Worm (Caenorhabditis elegans) whole organism, L3 larva: ENCODE data around the gene Y39E4B.6.

ENCODE experiments used
- ceh-16 ChIP-seq: sonication (generic microtip); optimal IDR thresholded peaks from 2 replicates; lab custom pipeline; 2017; ENCODE audit warnings: missing biosample characterization, missing genetic modification characterization
- ceh-28 ChIP-seq: fragments of 150-350 bp; optimal IDR thresholded peaks from 2 replicates; lab custom pipeline; 2014; ENCODE audit warnings: missing biosample characterization, missing genetic modification reagents, missing genetic modification characterization
- ceh-9 ChIP-seq: sonication (generic microtip); optimal IDR thresholded peaks from 2 replicates; lab custom pipeline; 2018; ENCODE audit warnings: missing biosample characterization, missing genetic modification characterization
- daf-12 ChIP-seq: fragments of 150-350 bp; optimal IDR thresholded peaks from 2 replicates; lab custom pipeline; 2014; ENCODE audit warnings: missing biosample characterization, missing genetic modification reagents, missing genetic modification characterization
- egl-27 ChIP-seq: sonication (generic microtip); optimal IDR thresholded peaks from 4 replicates; lab custom pipeline; 2017; ENCODE audit warnings: missing biosample characterization, missing genetic modification reagents, missing genetic modification characterization
- egl-5 ChIP-seq: fragments of 150-350 bp; optimal IDR thresholded peaks from 2 replicates; lab custom pipeline; 2017; ENCODE audit warnings: missing biosample characterization, missing genetic modification reagents, missing genetic modification characterization, inconsistent platforms
- elt-3 ChIP-seq, 3 experiments: fragments of 150-350 bp in 1 of 3; sonication (generic microtip) in 2 of 3; optimal IDR thresholded peaks; 2 replicates in 2 of 3; 4 replicates in 1 of 3; lab custom pipeline; 2014 to 2017; ENCODE audit warnings: missing biosample characterization in 3 of 3, missing genetic modification characterization in 3 of 3
- eor-1 ChIP-seq, 2 experiments: fragments of 150-350 bp; optimal IDR thresholded peaks; 2 replicates each; lab custom pipeline; 2014 to 2018; ENCODE audit warnings: missing biosample characterization in 2 of 2, missing genetic modification characterization in 2 of 2
- fkh-10 ChIP-seq: sonication (generic microtip); optimal IDR thresholded peaks from 2 replicates; lab custom pipeline; 2017; ENCODE audit warnings: missing biosample characterization, missing genetic modification reagents, missing genetic modification characterization
- fkh-2 ChIP-seq: fragments of 150-350 bp; optimal IDR thresholded peaks from 2 replicates; lab custom pipeline; 2014; ENCODE audit warnings: missing biosample characterization, missing genetic modification reagents, missing genetic modification characterization
- fos-1 ChIP-seq: fragments of 150-350 bp; optimal IDR thresholded peaks from 2 replicates; lab custom pipeline; 2014; ENCODE audit warnings: missing biosample characterization, missing genetic modification characterization
- hmg-11 ChIP-seq: sonication (generic microtip); optimal IDR thresholded peaks from 2 replicates; lab custom pipeline; 2016; ENCODE audit warnings: missing genetic modification characterization, missing compliant biosample characterization
- jun-1 ChIP-seq: fragments of 150-350 bp; optimal IDR thresholded peaks from 2 replicates; lab custom pipeline; 2014; ENCODE audit warnings: missing biosample characterization, missing genetic modification reagents, missing genetic modification characterization
- lin-15B ChIP-seq: fragments of 150-350 bp; optimal IDR thresholded peaks from 2 replicates; lab custom pipeline; 2014; ENCODE audit warnings: missing biosample characterization, missing genetic modification characterization
- lin-39 ChIP-seq: fragments of 150-350 bp; optimal IDR thresholded peaks from 2 replicates; lab custom pipeline; 2018; ENCODE audit warnings: missing biosample characterization, missing genetic modification reagents, missing genetic modification characterization
- lsy-12 ChIP-seq: sonication (generic microtip); optimal IDR thresholded peaks from 2 replicates; lab custom pipeline; 2016; ENCODE audit warnings: mild to moderate bottlenecking, missing genetic modification characterization, missing compliant biosample characterization
- mdl-1 ChIP-seq: fragments of 150-350 bp; optimal IDR thresholded peaks from 2 replicates; lab custom pipeline; 2014; ENCODE audit warnings: missing biosample characterization, missing genetic modification characterization
- mml-1 ChIP-seq: fragments of 150-350 bp; sonication (generic microtip); optimal IDR thresholded peaks from 3 replicates; lab custom pipeline; 2014; ENCODE audit warnings: missing biosample characterization, missing genetic modification characterization
- nfya-1 ChIP-seq: sonication (generic microtip); optimal IDR thresholded peaks from 2 replicates; lab custom pipeline; 2017; ENCODE audit warnings: missing genetic modification characterization, mild to moderate bottlenecking, missing compliant biosample characterization, antibody characterized with exemption, moderate library complexity; ENCODE audit not compliant: insufficient read depth
- nhr-11 ChIP-seq: fragments of 150-350 bp; optimal IDR thresholded peaks from 2 replicates; lab custom pipeline; 2014; ENCODE audit warnings: missing biosample characterization, missing genetic modification characterization
- nhr-12 ChIP-seq: fragments of 150-350 bp; optimal IDR thresholded peaks from 2 replicates; lab custom pipeline; 2014; ENCODE audit warnings: missing biosample characterization, missing genetic modification characterization
- nhr-23 ChIP-seq: fragments of 150-350 bp; optimal IDR thresholded peaks from 2 replicates; lab custom pipeline; 2014; ENCODE audit warnings: missing biosample characterization, missing genetic modification reagents, missing genetic modification characterization
- nhr-25 ChIP-seq: sonication (generic microtip); optimal IDR thresholded peaks from 2 replicates; lab custom pipeline; 2017; ENCODE audit warnings: missing biosample characterization, missing genetic modification characterization
- nhr-28 ChIP-seq: fragments of 150-350 bp; optimal IDR thresholded peaks from 2 replicates; lab custom pipeline; 2014; ENCODE audit warnings: missing biosample characterization, missing genetic modification characterization
- nhr-43 ChIP-seq: sonication (generic microtip); optimal IDR thresholded peaks from 2 replicates; lab custom pipeline; 2016; ENCODE audit warnings: mild to moderate bottlenecking, missing genetic modification characterization, missing compliant biosample characterization; ENCODE audit not compliant: poor library complexity, severe bottlenecking
- nhr-67 ChIP-seq: fragments of 150-350 bp; optimal IDR thresholded peaks from 2 replicates; lab custom pipeline; 2014; ENCODE audit warnings: missing biosample characterization, missing genetic modification characterization
- nhr-77 ChIP-seq: fragments of 150-350 bp; optimal IDR thresholded peaks from 2 replicates; lab custom pipeline; 2014; ENCODE audit warnings: missing biosample characterization, missing genetic modification characterization
- pqm-1 ChIP-seq: fragments of 150-350 bp; optimal IDR thresholded peaks from 2 replicates; lab custom pipeline; 2017; ENCODE audit warnings: missing biosample characterization, missing genetic modification characterization, inconsistent platforms
- sea-2 ChIP-seq: fragments of 150-350 bp; sonication (generic microtip); optimal IDR thresholded peaks from 4 replicates; lab custom pipeline; 2014; ENCODE audit warnings: missing biosample characterization, missing genetic modification reagents, missing genetic modification characterization
- tbx-2 ChIP-seq: sonication (generic microtip); optimal IDR thresholded peaks from 2 replicates; lab custom pipeline; 2016; ENCODE audit warnings: mild to moderate bottlenecking, missing genetic modification characterization, missing compliant biosample characterization
- unc-39 ChIP-seq: sonication (generic microtip); optimal IDR thresholded peaks from 4 replicates; lab custom pipeline; 2017; ENCODE audit warnings: missing biosample characterization, missing genetic modification characterization
- unc-62 ChIP-seq: fragments of 150-350 bp; sonication (generic microtip); optimal IDR thresholded peaks from 4 replicates; lab custom pipeline; 2014; ENCODE audit warnings: missing biosample characterization, missing genetic modification reagents, missing genetic modification characterization
- zag-1 ChIP-seq: fragments of 150-350 bp; optimal IDR thresholded peaks from 2 replicates; lab custom pipeline; 2014; ENCODE audit warnings: missing biosample characterization, missing genetic modification characterization
- ztf-11 ChIP-seq: fragments of 150-350 bp; optimal IDR thresholded peaks from 2 replicates; lab custom pipeline; 2014; ENCODE audit warnings: missing biosample characterization, missing genetic modification characterization

The Y39E4B.6 gene

DNA sequence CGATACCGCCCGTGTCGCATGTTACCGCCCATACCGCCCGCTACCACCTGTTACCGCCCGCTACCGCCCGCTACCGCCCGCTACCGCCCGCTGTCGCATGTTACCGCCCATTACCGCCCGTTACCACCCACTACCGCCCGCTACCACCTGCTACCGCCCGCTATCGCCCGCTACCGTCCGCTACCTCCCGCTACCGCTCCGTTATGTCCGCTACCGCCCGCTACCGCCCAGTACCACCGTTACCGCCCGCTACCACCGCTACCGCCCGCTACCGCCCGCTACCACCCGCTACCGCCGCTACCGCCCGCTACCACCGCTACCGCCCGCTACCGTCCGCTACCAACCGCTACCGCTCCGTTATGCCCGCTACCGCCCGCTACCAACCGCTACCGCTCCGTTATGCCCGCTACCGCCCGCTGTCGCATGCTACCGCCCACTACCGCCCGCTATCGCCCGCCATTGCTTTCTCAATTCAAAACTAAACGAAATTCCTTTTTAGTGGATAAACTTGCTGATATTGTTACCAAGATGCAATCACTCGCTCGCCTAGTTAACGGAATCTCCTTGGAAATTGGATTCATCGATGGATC lies 38.0 kb upstream of the Y39E4B.6 start:
- TF ChIP-seq ceh-9 (no peak), pqm-1 (tag; lab: Kevin White, UChicago) (no peak), nhr-28 (tag; lab: Kevin White, UChicago) (no peak), nhr-23 (tag; lab: Kevin White, UChicago) (no peak), nhr-77 (no peak), unc-62 (GFP tag; lab: Kevin White, UChicago) (no peak), egl-27 (tag; lab: Kevin White, UChicago) (no peak), ceh-16 (tag; lab: Kevin White, UChicago) (no peak), nhr-12 (tag; lab: Kevin White, UChicago) (no peak), nhr-25 (no peak), nfya-1 (tag; lab: Kevin White, UChicago) (no peak), jun-1 (tag; lab: Kevin White, UChicago) (no peak), fos-1 (no peak), eor-1 (tag; optimal IDR thresholded peaks at IDR 0.05; lab: Kevin White, UChicago) (no peak), sea-2 (GFP tag; lab: Kevin White, UChicago) (no peak), fkh-10 (GFP tag; lab: Kevin White, UChicago) (no peak), mdl-1 (tag; lab: Kevin White, UChicago) (no peak), fkh-2 (tag; lab: Kevin White, UChicago) (no peak), ztf-11 (tag; lab: Kevin White, UChicago) (no peak)

DNA sequence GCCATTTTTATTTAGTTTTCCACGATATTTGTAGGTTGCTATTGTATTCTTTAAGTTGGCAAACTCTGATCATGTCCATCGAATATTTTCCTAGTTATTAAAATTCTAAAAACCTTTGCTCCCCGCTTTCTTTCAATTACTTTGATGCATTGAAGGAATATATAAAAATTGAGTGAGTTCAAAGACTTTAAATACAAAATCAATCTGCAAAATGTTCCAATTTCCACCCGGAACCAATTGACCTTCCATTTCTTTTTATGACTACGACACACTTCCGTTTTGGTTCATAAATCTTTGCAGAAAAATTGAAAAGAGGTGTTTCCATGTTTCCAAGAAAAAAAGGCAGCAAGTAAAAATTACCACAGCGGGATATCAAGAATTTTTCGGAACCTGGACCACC lies 30.8 kb upstream of the Y39E4B.6 start, which contains the start of gene F54F12.2:
Gene F54F12.2, plus strand, starts transcription at position 301 of the 400 bp plus-strand sequence.
- TF ChIP-seq lin-39 (no peak), nhr-25 (no peak), eor-1 (tag; optimal IDR thresholded peaks at IDR 0.05; lab: Kevin White, UChicago) (no peak), unc-39 (tag; lab: Kevin White, UChicago) (no peak), fkh-10 (GFP tag; lab: Kevin White, UChicago) (no peak), egl-5 (tag; lab: Kevin White, UChicago) (no peak), unc-62 (GFP tag; lab: Kevin White, UChicago) (no peak), zag-1 (no peak), ceh-28 (tag; lab: Kevin White, UChicago) (no peak), mml-1 (tag; lab: Kevin White, UChicago) (no peak)

DNA sequence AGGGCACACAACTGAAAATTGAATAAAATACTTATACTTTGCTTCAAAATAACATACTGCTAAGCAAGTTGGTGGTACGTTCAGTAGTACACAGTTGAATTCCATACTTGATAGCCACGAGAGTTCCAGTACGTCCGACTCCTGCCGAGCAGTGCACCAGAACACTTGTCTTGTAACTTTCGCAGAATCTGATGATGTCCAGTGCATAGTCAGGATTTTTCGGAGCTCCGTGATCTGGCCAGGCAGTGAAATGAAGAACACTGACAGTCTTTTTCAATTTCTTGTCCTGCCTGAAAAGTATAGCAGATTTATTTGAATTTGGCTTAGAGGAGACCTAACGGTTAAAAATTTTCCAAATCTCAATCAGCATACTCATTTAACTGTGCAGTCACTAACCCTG lies 20.6 kb upstream of the Y39E4B.6 start:
- TF ChIP-seq ceh-16 (tag; lab: Kevin White, UChicago) (no peak), fkh-10 (GFP tag; lab: Kevin White, UChicago) (no peak), nhr-23 (tag; lab: Kevin White, UChicago) (no peak), nhr-67 (tag; lab: Kevin White, UChicago) (no peak), lsy-12 (tag; lab: Kevin White, UChicago) (no peak)

DNA sequence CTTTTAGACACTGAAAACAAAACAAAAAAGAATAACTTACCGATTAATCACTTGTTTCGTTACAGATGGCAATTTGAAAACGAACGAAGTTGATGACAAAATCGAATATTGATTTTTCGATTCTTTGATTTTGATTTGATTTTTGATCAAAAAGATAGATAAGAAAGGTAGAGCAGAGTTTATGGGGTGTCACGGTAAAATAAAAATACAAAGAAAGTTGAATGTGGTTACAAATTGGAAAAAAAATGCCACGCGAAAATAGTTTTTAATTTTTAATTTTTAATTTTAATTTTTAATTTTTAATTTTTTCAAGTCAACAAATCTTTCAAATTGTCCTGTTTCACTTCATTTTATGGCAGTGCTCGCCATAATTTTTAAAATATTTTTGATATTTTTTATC lies 15.2 kb upstream of the Y39E4B.6 start, which contains the start of gene F54F12.1:
Gene F54F12.1, minus strand, starts transcription at position 101 of the 400 bp plus-strand sequence.
- no peak for TF ChIP-seq nhr-25
- no peak for TF ChIP-seq tbx-2 (tag; lab: Kevin White, UChicago)
- TF ChIP-seq nhr-28 (tag; lab: Kevin White, UChicago), result no peak
- TF ChIP-seq elt-3 (tag; optimal IDR thresholded peaks at IDR 0.05; lab: Kevin White, UChicago), result no peak
- TF ChIP-seq nfya-1 (tag; lab: Kevin White, UChicago), result no peak
- no peak for TF ChIP-seq lsy-12 (tag; lab: Kevin White, UChicago)
- TF ChIP-seq nhr-11, result no peak
- no peak for TF ChIP-seq lin-15B (tag; lab: Kevin White, UChicago)
- no peak for TF ChIP-seq unc-62 (GFP tag; lab: Kevin White, UChicago)
- TF ChIP-seq nhr-43 (tag; lab: Kevin White, UChicago), result no peak
- no peak for TF ChIP-seq egl-27 (tag; lab: Kevin White, UChicago)
- no peak for TF ChIP-seq nhr-12 (tag; lab: Kevin White, UChicago)
- no peak for TF ChIP-seq hmg-11 (tag; lab: Kevin White, UChicago)
- no peak for TF ChIP-seq daf-12 (tag; lab: Kevin White, UChicago)
- TF ChIP-seq jun-1 (tag; lab: Kevin White, UChicago), result no peak
- no peak for TF ChIP-seq nhr-77
